Worm (Caenorhabditis elegans) whole organism, late embryonic: ENCODE measurements around the gene pqn-27.

Experiments used
- Y22D7AL.16 ChIP-seq: sonication (generic microtip); optimal IDR thresholded peaks from 2 replicates; lab custom pipeline; 2016; ENCODE audit warnings: missing genetic modification characterization, missing compliant biosample characterization
- dmd-4 ChIP-seq: sonication (generic microtip); optimal IDR thresholded peaks from 2 replicates; lab custom pipeline; 2016; ENCODE audit warnings: borderline replicate concordance, missing genetic modification characterization, missing compliant biosample characterization
- dve-1 ChIP-seq: sonication (generic microtip); optimal IDR thresholded peaks from 2 replicates; lab custom pipeline; 2017; ENCODE audit warnings: antibody characterized with exemption, mild to moderate bottlenecking, missing genetic modification characterization, missing compliant biosample characterization
- lin-11 ChIP-seq: fragments of 200-800 bp; sonication (Bioruptor generic); optimal IDR thresholded peaks from 2 replicates; lab custom pipeline; 2018; ENCODE audit warnings: mild to moderate bottlenecking, missing genetic modification characterization, missing compliant biosample characterization
- nhr-11 ChIP-seq: fragments of 150-350 bp; optimal IDR thresholded peaks from 2 replicates; lab custom pipeline; 2014; ENCODE audit warnings: missing biosample characterization, missing genetic modification characterization
- pha-4 ChIP-seq: fragments of 150-350 bp; optimal IDR thresholded peaks from 2 replicates; lab custom pipeline; 2018; ENCODE audit warnings: missing biosample characterization, missing genetic modification reagents, missing genetic modification characterization

ce11 chrII:13484108-13484507 is 23.7 kb upstream of the pqn-27 start:
- no peak for TF ChIP-seq dmd-4 (tag; lab: Kevin White, UChicago)
- no peak for TF ChIP-seq nhr-11 (tag; lab: Kevin White, UChicago)
- no peak for TF ChIP-seq Y22D7AL.16 (tag; lab: Kevin White, UChicago)
- no peak for TF ChIP-seq pha-4 (tag; lab: Kevin White, UChicago)
- no peak for TF ChIP-seq dve-1 (tag; lab: Kevin White, UChicago)
- no peak for TF ChIP-seq lin-11
